Fruit fly (Drosophila melanogaster): Measurements from ENCODE around the gene Tsf2.

Tsf2 gene

DNA sequence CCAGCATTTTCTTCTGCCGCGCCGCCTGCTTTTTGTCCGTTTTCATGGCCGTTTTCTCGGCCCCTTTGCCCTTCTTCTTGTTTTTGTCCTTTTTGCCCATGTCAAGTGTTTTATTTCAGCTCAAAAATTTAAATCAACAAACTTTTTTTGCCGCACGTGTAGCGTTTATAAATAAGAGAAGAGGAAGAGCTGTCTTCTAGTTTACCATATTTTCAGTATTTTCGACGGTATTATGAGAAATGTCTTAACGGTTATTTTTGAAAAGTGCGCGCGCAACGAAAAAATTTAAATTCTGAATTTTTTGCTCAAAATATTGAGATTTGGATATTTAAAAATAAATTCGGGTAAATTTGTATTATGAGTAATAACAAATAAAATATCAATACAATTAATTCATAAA, 3.6 kb upstream of the Tsf2 start, which contains the start of gene CG4069:
Gene CG4069, minus strand, starts transcription at position 193 of the 400 bp plus-strand sequence.
- no peak for TF ChIP-seq insv (optimal IDR thresholded peaks at IDR 0.05)
- no peak for TF ChIP-seq Sin3A (optimal IDR thresholded peaks at IDR 0.05)
- TF ChIP-seq Myc (optimal IDR thresholded peaks at IDR 0.05), result no peak
- TF ChIP-seq h (optimal IDR thresholded peaks at IDR 0.05), result no peak
- no peak for TF ChIP-seq psq (optimal IDR thresholded peaks at IDR 0.05)
- TF ChIP-seq ttk (optimal IDR thresholded peaks at IDR 0.05), result no peak

DNA sequence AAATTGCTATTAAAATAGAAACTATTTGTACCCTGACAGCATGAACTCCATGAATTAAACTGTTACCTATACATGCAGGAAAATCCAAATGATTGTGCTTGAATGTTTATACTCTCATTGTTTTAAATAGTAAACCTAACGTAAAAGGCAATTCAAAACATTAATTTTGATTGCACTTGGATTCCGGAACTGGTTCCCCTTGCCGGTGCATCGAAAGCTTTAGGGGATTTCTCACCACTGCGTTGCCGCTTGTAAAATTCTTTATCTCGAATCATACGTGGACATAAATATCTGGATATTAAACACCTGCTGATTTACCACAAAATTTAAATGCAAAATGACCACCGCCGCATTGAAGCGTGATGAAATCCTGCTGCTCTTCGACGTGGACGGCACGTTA, 794 bp upstream of the Tsf2 start, which contains the start of gene Pmm2:
Gene Pmm2, plus strand, starts transcription at position 273 of the 400 bp plus-strand sequence.
- TF ChIP-seq psq (optimal IDR thresholded peaks at IDR 0.05), result no peak
- no peak for TF ChIP-seq ttk (optimal IDR thresholded peaks at IDR 0.05)
- no peak for TF ChIP-seq h (optimal IDR thresholded peaks at IDR 0.05)
- no peak for TF ChIP-seq Sin3A (optimal IDR thresholded peaks at IDR 0.05)

DNA sequence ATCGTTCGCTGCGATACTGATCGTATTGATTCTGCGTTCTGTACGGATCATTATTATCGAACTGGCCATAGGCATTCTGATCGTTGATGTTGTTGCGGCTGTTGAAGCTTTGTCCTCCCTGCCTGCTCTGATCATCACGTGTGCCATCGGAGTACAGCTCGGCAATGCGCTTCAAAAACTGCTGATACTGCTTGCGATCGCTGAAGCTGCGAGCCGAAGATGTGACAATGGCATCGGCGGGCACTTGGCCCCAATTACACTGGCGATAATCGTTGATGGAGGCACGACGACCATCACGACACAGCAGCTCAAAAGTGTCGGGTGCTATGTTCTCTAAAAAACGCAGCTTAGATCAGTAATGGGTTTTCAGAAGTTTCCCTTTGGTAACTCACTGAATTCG, 1.3 kb downstream of the Tsf2 start:
- TF ChIP-seq Sin3A (optimal IDR thresholded peaks at IDR 0.05), result no peak
- TF ChIP-seq psq (optimal IDR thresholded peaks at IDR 0.05), result no peak
- no peak for TF ChIP-seq insv (optimal IDR thresholded peaks at IDR 0.05)
- TF ChIP-seq Myc (optimal IDR thresholded peaks at IDR 0.05), result no peak
- no peak for TF ChIP-seq h (optimal IDR thresholded peaks at IDR 0.05)
- TF ChIP-seq ttk (optimal IDR thresholded peaks at IDR 0.05), result no peak

DNA sequence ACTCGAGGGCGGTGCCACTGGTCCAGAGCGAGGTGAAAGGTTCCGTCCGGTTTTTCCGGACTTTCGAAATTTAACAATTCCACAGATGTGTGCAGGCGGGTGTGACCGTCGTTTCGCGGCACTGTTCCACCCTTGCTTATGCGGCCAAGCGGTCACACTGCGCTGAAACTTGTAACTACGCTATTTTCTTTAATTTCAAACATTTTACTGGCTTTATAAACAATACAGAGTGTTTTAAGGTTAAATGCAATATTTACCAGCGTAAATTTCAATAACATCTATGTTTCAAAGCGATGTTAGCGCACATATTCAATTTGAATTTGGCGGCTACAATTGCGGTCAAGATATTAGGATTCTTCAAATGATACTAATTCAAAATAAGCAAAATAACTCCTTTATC, 3.5 kb downstream of the Tsf2 start, which contains the start of gene nst:
Gene nst, minus strand, starts transcription at position 128 of the 400 bp plus-strand sequence.
- TF ChIP-seq h (optimal IDR thresholded peaks at IDR 0.05) (no peak), Myc (optimal IDR thresholded peaks at IDR 0.05) (no peak), ttk (optimal IDR thresholded peaks at IDR 0.05) (no peak), Sin3A (optimal IDR thresholded peaks at IDR 0.05) (no peak), psq (optimal IDR thresholded peaks at IDR 0.05) (no peak), insv (optimal IDR thresholded peaks at IDR 0.05) (no peak)

DNA sequence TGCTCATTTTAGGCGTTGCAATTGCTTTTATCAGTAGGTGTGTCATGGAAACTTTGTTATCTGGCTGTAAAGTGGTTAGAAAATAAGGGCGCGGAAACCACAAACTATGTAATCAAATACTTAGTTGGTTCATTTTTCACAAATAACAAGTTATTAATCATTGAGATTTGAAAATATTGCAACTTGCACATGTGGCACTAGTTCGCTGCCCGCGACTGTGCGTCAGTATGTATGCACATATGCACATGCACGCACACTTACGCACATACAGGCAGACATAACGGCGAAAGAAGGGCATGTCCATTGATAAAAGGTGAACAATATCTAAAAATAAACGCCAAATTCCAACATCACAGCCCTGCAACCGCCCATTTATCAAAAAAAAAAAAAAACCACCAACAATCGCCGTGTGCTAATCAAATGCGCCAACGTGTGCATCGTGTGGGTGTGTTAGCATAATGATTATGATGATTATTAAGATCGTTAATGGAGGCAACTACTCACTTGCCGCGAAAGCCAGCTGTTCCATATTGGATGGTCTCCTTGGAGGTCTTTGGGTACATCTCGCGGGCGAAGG, 4.0 kb downstream of the Tsf2 start:
- TF ChIP-seq h (optimal IDR thresholded peaks at IDR 0.05) (no peak), ttk (optimal IDR thresholded peaks at IDR 0.05) (no peak), insv (optimal IDR thresholded peaks at IDR 0.05) (no peak), psq (optimal IDR thresholded peaks at IDR 0.05) (no peak), Myc (optimal IDR thresholded peaks at IDR 0.05) (no peak), Sin3A (optimal IDR thresholded peaks at IDR 0.05) (no peak)

DNA sequence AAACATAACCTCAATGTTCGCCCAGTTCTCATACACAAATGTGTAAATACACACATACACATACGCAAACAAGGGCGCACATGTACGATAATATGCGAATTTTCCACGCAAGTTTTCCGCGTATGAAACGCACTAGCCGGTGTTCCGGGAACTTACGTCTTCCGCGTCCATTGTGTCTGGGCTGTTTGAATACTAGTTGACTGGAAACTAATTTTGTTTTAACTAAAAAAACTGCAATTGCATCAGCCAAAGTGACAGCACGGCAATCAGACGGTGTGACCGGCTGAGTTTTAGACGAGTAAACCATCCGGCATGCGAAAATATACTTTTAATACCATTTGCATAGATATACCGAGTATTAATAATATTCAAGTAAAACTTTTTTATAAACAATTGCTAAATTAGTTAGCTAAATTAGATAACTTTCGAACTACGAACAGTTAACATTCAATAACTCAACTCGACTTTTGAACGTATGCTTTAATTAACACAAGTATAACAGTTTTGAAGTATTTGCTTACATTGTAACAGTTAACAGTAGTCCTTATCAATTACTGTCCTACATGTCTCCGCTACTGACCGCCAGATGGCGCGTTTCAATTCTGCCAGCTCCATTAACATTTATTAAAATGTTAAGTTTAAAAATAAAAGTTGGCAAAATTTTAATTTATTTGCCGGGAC, 7.0 kb downstream of the Tsf2 start, which contains the start of gene eIF2beta:
Gene eIF2beta, minus strand, starts transcription at position 299 of the 681 bp plus-strand sequence.
- TF ChIP-seq Myc (optimal IDR thresholded peaks at IDR 0.05) (no peak), h (optimal IDR thresholded peaks at IDR 0.05) (no peak), Sin3A (optimal IDR thresholded peaks at IDR 0.05) (no peak), insv (optimal IDR thresholded peaks at IDR 0.05) (no peak), ttk (optimal IDR thresholded peaks at IDR 0.05) (no peak), psq (optimal IDR thresholded peaks at IDR 0.05) (no peak)

DNA sequence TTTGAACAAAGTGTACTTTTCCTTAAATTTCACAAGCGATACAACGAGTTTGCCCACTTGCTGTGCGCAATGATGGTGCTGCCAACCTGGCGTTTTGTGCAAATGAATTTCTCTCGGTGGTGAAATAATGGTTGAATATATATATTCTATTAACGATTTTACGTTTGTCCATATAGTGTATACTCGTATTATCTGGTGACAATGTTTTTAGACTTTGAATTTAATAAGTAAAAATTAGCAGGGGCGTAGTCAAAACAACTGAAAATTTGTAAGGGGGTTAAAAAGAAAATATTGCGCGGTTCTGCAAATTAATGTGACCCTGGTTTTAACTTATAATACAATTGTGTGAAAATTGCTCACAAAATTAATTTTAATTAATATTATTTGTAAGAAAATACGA, 9.6 kb downstream of the Tsf2 start, which contains the start of the genes ver and Gcn5:
Gene ver, plus strand, starts transcription at position 47 of the 400 bp plus-strand sequence.
Gene Gcn5, minus strand, starts transcription at position 74 of the 400 bp plus-strand sequence.
- no peak for TF ChIP-seq ttk (optimal IDR thresholded peaks at IDR 0.05)
- TF ChIP-seq h (optimal IDR thresholded peaks at IDR 0.05), result no peak
- TF ChIP-seq insv (optimal IDR thresholded peaks at IDR 0.05), result no peak
- TF ChIP-seq Sin3A (optimal IDR thresholded peaks at IDR 0.05), result no peak
- no peak for TF ChIP-seq Myc (optimal IDR thresholded peaks at IDR 0.05)
- no peak for TF ChIP-seq psq (optimal IDR thresholded peaks at IDR 0.05)

DNA sequence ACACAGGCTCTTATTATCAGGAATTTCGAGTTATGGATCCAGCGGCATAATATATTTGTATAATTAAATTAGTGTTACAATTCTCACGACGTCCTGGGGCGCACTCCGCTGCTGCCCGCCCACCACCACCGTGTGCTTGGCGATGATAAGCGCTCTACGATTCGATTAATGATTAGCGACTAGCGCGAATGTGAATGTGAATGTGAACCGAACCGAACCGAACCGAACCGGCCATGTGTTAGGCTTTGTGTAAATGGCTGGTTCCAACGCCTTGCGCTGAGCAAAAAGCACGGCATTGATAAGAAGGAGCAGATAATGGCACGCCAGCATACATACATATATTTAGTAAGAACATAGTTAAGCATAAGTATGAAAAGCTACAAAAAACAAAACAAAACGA, 14.2 kb downstream of the Tsf2 start:
- TF ChIP-seq Myc (optimal IDR thresholded peaks at IDR 0.05) (no peak), ttk (optimal IDR thresholded peaks at IDR 0.05) (no peak), Sin3A (optimal IDR thresholded peaks at IDR 0.05) (no peak), h (optimal IDR thresholded peaks at IDR 0.05) (no peak), psq (optimal IDR thresholded peaks at IDR 0.05) (no peak), insv (optimal IDR thresholded peaks at IDR 0.05) (no peak)

DNA sequence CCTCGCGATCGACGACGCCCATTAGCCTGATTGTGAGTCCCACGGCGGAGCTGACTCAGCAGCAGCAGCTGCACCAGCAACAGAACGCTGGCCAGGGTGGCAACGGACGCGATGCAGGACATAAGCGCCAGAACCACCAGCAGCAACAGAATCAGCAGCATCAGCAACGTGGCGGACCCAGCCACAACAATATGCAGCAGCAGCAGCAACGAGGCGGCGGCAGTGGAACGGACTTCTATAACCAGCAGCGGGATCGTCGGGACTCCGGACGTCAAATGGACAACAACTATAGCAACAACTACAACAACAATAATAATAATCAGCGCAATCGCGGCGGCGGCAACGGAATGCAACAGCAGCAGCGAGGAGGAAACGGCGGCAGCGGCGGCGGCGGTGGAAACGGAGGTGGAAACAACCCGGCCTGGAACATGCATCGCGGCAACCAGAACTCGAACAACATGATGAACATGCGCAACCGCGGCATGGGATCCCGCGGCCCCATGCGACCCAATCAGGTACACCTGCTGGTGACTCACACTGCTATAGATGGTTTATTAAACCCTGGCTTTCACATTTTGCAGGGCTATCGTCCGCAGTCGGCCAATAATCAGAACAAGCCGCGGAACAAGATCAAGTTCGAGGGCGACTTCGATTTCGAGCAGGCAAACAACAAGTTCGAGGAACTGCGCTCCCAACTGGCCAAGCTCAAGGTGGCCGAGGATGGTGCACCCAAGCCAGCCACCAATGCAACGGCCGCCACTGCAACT, 15.9 kb downstream of the Tsf2 start:
- TF ChIP-seq h (optimal IDR thresholded peaks at IDR 0.05) (no peak), psq (optimal IDR thresholded peaks at IDR 0.05) (no peak), insv (optimal IDR thresholded peaks at IDR 0.05) (no peak), Myc (optimal IDR thresholded peaks at IDR 0.05) (no peak), ttk (optimal IDR thresholded peaks at IDR 0.05) (no peak), Sin3A (optimal IDR thresholded peaks at IDR 0.05) (no peak)

DNA sequence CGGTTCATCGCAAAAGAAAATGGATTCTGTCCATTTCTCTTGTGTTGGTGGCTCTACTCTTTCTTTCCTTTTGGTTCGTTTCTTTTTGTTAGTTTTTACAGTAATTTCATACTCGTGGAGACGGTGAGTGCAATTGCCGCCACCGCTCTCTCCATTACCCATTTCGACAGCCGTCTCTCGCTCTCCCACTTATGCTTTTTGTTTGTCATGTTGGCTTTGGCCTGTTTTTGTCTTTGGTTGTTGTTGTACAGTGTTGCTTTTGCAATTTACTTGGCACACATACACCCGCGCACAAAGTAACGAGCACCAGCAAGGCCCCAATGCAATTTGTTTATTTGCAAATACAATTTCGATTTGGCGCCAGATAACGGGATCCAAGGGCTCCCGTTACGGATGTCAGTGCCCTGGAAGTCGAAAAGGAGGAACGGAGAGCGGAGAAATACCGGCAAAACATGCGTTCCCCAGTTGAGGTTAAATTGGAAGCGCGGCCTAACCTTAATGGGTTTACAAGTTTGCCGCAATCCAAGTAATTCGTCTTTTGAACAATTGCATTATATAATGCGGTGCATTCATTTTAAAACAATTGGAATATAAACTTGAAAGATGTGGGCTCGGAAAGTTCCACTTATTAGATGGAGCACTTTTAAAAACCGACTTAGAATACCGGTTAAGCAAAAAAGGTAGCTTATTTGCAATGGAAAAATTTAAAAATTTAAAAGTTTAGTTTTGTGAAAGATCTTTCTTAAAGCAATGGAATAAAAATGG, 17.7 kb downstream of the Tsf2 start:
- TF ChIP-seq h (optimal IDR thresholded peaks at IDR 0.05) (no peak), insv (optimal IDR thresholded peaks at IDR 0.05) (no peak), psq (optimal IDR thresholded peaks at IDR 0.05) (no peak), ttk (optimal IDR thresholded peaks at IDR 0.05) (no peak), Myc (optimal IDR thresholded peaks at IDR 0.05) (no peak), Sin3A (optimal IDR thresholded peaks at IDR 0.05) (no peak)

DNA sequence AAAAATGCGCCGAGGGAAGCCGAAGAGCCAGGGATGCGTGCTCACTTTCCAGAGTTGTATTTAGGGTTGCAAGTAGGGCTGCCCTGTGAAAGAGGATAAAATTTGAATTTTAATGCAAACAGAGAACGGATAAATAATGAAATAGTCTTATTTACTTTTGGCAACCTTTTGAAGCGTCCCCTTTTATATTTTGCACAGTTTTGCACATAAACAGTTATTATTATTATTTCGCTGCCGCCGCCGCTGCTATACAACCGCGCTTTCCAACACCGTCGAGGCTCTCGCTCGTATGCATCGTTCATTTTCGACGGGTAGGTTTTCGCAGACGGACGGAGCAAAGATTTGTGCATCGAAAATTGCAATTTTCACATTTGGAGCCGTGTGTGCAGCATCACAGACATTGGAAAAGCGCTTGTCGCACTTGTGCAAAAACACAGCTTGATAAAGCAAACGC, 18.7 kb downstream of the Tsf2 start, which contains the start of the genes sti and tral:
Gene sti, minus strand, starts transcription at position 54 of the 454 bp plus-strand sequence.
Gene tral, plus strand, starts transcription at position 298 of the 454 bp plus-strand sequence.
- TF ChIP-seq h (optimal IDR thresholded peaks at IDR 0.05), result no peak

All from Kc167 (cell line).